Worm (Caenorhabditis elegans): ENCODE data around the gene ent-4.
A peak's percentile ranks its signal among the peaks of the same experiment; 100 is the strongest.

ce11 chrIV:13725201-13725600 lies 1.5 kb upstream of the ent-4 start:
- TF ChIP-seq C34F6.9 (tag; optimal IDR thresholded peaks at IDR 0.05) (no peak), snpc-4 (tag; optimal IDR thresholded peaks at IDR 0.05) (no peak), ceh-82 (tag; optimal IDR thresholded peaks at IDR 0.05) (no peak), mbf-1 (tag; optimal IDR thresholded peaks at IDR 0.05) (no peak), unc-62 (GFP tag; optimal IDR thresholded peaks at IDR 0.05) (no peak), ceh-16 (tag; optimal IDR thresholded peaks at IDR 0.05) (no peak), gmeb-1 (tag; optimal IDR thresholded peaks at IDR 0.05) (peak; percentile 30), ztf-11 (tag; optimal IDR thresholded peaks at IDR 0.05) (no peak)

All from whole organism, L2 larva.